Fruit fly (Drosophila melanogaster): ENCODE data around the gene CG32277.
A peak's percentile ranks its signal among the peaks of the same experiment; 100 is the strongest.

The CG32277 gene

DNA sequence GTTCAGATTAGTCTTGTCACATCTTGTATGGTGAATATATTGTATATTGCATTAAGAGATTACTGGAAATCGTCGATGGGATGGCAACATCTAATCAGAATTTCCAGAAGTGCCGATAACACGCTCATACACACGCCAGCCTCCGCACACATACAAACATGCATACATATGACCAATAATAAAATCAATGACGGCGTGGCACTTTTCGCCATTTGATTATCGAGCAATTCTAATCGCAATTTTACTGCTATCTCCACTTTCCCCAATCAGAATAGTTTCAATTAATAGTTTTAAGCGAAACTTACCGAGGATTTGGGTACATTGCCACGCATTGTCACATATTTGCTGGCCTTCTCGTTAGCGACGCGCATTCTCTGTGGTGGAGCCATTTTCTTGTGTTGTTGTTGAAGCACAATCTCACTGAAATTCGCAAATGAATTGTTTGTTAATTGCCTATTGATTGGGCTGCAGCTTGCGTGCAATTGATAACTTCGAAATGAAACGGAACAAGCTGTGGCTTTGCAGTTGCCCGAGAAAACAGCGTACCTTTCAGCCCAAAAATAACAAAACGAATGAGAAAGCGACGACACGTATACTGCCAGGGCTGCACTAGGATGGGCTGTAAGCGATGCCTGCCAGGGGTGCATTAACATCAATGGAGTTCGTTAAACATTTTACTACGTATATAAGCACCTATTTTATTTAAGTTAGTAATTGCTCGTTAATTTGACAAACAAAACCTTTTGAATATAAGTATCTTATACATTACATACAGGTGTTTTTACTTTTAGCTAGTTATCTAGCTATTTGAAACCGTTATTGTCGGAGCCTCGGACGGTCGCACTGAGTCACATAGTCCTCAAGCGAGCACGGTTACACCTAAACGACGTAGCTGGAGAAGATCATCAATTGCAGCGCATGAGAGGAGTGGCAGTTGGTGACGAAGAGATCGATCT is 6.5 kb downstream of the CG32277 start, which contains the start of the genes CG32276 and gry (continued):
- TF ChIP-seq CG11294 (GFP tag; IDR thresholded peaks at IDR 0.05) (peak; percentile 22; the same call in 1 of the 2 replicates), dsx (GFP tag; optimal IDR thresholded peaks at IDR 0.05; ENCODE audit: poor library complexity, severe bottlenecking) (no peak), CG10669 (GFP tag; optimal IDR thresholded peaks at IDR 0.05) (no peak), CG6808 (GFP tag; optimal IDR thresholded peaks at IDR 0.05) (no peak), acj6 (GFP tag; optimal IDR thresholded peaks at IDR 0.05) (peak; percentile 73), CG31627 (GFP tag; optimal IDR thresholded peaks at IDR 0.05) (peak; percentile 78), Blimp-1 (GFP tag; optimal IDR thresholded peaks at IDR 0.05) (peak; percentile 38), Ets96B (tag; optimal IDR thresholded peaks at IDR 0.05) (no peak), Hr4 (GFP tag; optimal IDR thresholded peaks at IDR 0.05) (no peak), achi (GFP tag; optimal IDR thresholded peaks at IDR 0.05) (peak; percentile 60), Gug (GFP tag; IDR thresholded peaks at IDR 0.05) (0 out of 2 replicates have a peak, but pooled peaks have one; percentile 27), CG3032 (tag; optimal IDR thresholded peaks at IDR 0.05) (peak; percentile 75), CG16779 (tag; optimal IDR thresholded peaks at IDR 0.05) (peak; percentile 34), OdsH (GFP tag; optimal IDR thresholded peaks at IDR 0.05) (no peak), dac (GFP tag; optimal IDR thresholded peaks at IDR 0.05) (no peak), Lpt (GFP tag; optimal IDR thresholded peaks at IDR 0.05) (no peak), esn (GFP tag; optimal IDR thresholded peaks at IDR 0.05) (peak; percentile 77), CG32006 (GFP tag; optimal IDR thresholded peaks at IDR 0.05) (no peak), CG11762 (GFP tag; optimal IDR thresholded peaks at IDR 0.05; ENCODE audit: insufficient read depth) (peak; percentile 64), Eip75B (GFP tag; optimal IDR thresholded peaks at IDR 0.05) (no peak), fd59A (GFP tag; optimal IDR thresholded peaks at IDR 0.05) (peak; percentile 11), Smox (GFP tag; optimal IDR thresholded peaks at IDR 0.05) (no peak), fkh (GFP tag; optimal IDR thresholded peaks at IDR 0.05) (peak; percentile 20), net (GFP tag; optimal IDR thresholded peaks at IDR 0.05) (no peak), CG8119 (GFP tag; IDR thresholded peaks at IDR 0.05) (peak; percentile 32; the same call in 1 of the 3 replicates)

- TF ChIP-seq CG8319 (GFP tag; optimal IDR thresholded peaks at IDR 0.05) (no peak), CG32006 (GFP tag; optimal IDR thresholded peaks at IDR 0.05) (no peak), salr (GFP tag; optimal IDR thresholded peaks at IDR 0.05) (no peak), Ets96B (tag; optimal IDR thresholded peaks at IDR 0.05) (no peak), Eip93F (GFP tag; optimal IDR thresholded peaks at IDR 0.05) (no peak), CG3919 (GFP tag; optimal IDR thresholded peaks at IDR 0.05) (no peak), CG11294 (GFP tag; IDR thresholded peaks at IDR 0.05) (no peak), dac (GFP tag; optimal IDR thresholded peaks at IDR 0.05) (no peak), Ets21C (GFP tag; optimal IDR thresholded peaks at IDR 0.05) (peak; percentile 5), Hr38 (GFP tag; optimal IDR thresholded peaks at IDR 0.05) (no peak), CG9139 (GFP tag; optimal IDR thresholded peaks at IDR 0.05) (no peak), CG11902 (GFP tag; optimal IDR thresholded peaks at IDR 0.05) (no peak), ss (GFP tag; optimal IDR thresholded peaks at IDR 0.05) (peak in 1 of 2 experiments; percentile 23), spab (GFP tag; optimal IDR thresholded peaks at IDR 0.05) (no peak), fd59A (GFP tag; optimal IDR thresholded peaks at IDR 0.05) (no peak), CG6854 (GFP tag; optimal IDR thresholded peaks at IDR 0.05) (peak; percentile 26), fkh (GFP tag; optimal IDR thresholded peaks at IDR 0.05) (no peak), CG10631 (GFP tag; optimal IDR thresholded peaks at IDR 0.05) (no peak), fd85E (GFP tag; optimal IDR thresholded peaks at IDR 0.05) (no peak), Lpt (GFP tag; optimal IDR thresholded peaks at IDR 0.05) (no peak), Blimp-1 (GFP tag; optimal IDR thresholded peaks at IDR 0.05) (no peak), Sox14 (GFP tag; optimal IDR thresholded peaks at IDR 0.05) (peak; percentile 29), Smox (GFP tag; optimal IDR thresholded peaks at IDR 0.05) (peak; percentile 31), CG16779 (tag; optimal IDR thresholded peaks at IDR 0.05) (no peak), CG4318 (GFP tag; optimal IDR thresholded peaks at IDR 0.05) (no peak), Gug (GFP tag; IDR thresholded peaks at IDR 0.05) (no peak), vri (GFP tag; optimal IDR thresholded peaks at IDR 0.05) (no peak), CG6163 (GFP tag; IDR thresholded peaks at IDR 0.05) (no peak), CG34406 (GFP tag; optimal IDR thresholded peaks at IDR 0.05) (no peak), CG8119 (GFP tag; IDR thresholded peaks at IDR 0.05) (no peak), CG6276 (GFP tag; optimal IDR thresholded peaks at IDR 0.05) (no peak), Eip75B (GFP tag; optimal IDR thresholded peaks at IDR 0.05) (no peak), CG6792 (GFP tag; optimal IDR thresholded peaks at IDR 0.05) (no peak), CG1621 (tag; optimal IDR thresholded peaks at IDR 0.05) (no peak)
These were observed 7.8 kb downstream of the CG32277 start, which contains the start of gene CG14966 for dm6 chr3L:3197464-3197863. TSS of gene CG14966 (minus strand) at chr3L:3197631.
